Worm (Caenorhabditis elegans) whole organism, L3 larva: ENCODE data around the gene D1086.19.

Experiments
- ceh-82 ChIP-seq: fragments of 150-350 bp; optimal IDR thresholded peaks from 2 replicates; lab custom pipeline; 2014; ENCODE audit warnings: missing biosample characterization, missing genetic modification characterization
- mml-1 ChIP-seq: fragments of 150-350 bp; sonication (generic microtip); optimal IDR thresholded peaks from 3 replicates; lab custom pipeline; 2014; ENCODE audit warnings: missing biosample characterization, missing genetic modification characterization
- nhr-237 ChIP-seq: fragments of 150-350 bp; optimal IDR thresholded peaks from 2 replicates; lab custom pipeline; 2014; ENCODE audit warnings: missing biosample characterization, missing genetic modification characterization
- nhr-77 ChIP-seq: fragments of 150-350 bp; optimal IDR thresholded peaks from 2 replicates; lab custom pipeline; 2014; ENCODE audit warnings: missing biosample characterization, missing genetic modification characterization
- unc-39 ChIP-seq: sonication (generic microtip); optimal IDR thresholded peaks from 4 replicates; lab custom pipeline; 2017; ENCODE audit warnings: missing biosample characterization, missing genetic modification characterization

DNA sequence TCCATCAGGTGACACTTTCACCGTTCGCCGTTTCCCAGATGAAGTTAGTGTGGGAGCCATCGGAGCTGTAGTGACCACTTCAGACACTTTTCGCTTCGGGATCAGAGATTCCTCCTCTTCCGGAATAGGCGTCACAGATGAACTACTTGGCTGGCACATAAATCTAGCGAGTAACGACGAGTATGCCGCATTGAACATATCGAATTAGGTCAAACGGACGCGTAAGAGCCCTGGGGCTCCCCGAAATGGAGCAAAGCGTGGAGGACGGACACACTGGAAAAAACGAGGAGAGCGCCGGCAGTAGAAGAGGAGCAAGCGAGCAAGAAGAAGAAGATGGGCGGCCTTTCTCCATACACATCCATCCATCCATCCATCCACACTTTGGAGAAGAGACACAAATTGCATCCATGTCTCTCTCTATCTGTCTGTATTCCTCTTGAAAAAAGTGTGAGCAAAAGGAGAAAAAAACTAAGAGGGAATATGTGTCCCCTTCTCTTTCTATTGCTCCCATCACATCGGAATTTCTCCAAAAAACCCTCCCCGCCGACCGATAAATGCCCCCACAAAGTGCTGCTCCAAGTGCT lies 38.3 kb downstream of the D1086.19 start:
- no peak for TF ChIP-seq mml-1 (tag; lab: Kevin White, UChicago)
- no peak for TF ChIP-seq unc-39
- no peak for TF ChIP-seq nhr-237
- no peak for TF ChIP-seq nhr-77
- no peak for TF ChIP-seq ceh-82 (tag; lab: Kevin White, UChicago)
